1 fruit fly cellular context compared by ENCODE assay signal in the genomic region with DNA sequence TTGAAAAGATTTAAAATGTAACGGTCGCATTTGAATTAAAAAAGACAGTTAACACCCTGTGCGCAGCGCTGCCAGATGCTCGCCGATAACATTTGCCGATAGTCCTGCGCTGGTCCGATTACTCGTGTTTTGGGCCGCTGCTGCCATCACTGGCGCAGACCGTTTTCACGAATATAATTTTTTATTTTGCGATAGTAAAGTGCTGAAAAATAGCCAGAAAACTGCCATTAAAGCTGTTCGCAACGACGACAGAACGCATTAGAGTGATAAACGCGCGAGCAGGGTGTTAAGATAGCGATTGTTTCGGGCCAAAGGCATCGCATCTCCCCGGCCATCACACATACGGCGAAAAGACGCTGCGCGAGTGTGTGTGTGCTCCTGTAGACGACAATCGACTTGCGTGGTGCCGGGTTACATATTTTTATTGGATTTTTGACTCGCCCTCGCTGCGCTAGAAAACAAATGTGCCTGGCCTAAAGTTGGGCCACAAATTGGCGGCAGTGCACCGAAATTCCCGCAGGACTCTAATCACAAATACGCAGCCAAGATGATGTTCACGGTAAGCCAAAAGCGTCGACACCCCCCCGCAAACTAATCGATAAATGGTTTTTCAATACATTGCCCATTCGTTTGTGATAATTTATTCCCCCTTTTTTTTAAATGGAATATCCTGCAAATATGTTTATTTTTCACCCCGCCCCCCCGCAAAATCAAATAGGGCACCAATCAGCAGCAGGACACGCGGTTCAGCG.
TF ChIP-seq lines count a peak whose summit lies in the region.

TSS of gene Srrm1 (plus strand) at position 116 of the 752 bp plus-strand sequence.

TF ChIP-seq in whole organism, embryonic, 481 proteins besides CTCF, POLR2A, EP300 and RAD21 (continued from another document and continues in another):
- TF ChIP-seq org-1 (GFP tag; optimal IDR thresholded peaks at IDR 0.05; lab: Kevin White, UChicago): no peak
- TF ChIP-seq Side (GFP tag; optimal IDR thresholded peaks at IDR 0.05; lab: Kevin White, UChicago): peak; percentile 41
- TF ChIP-seq CG6765 (GFP tag; optimal IDR thresholded peaks at IDR 0.05; lab: Kevin White, UChicago): no peak
- TF ChIP-seq Bdp1 (GFP tag; optimal IDR thresholded peaks at IDR 0.05; lab: Kevin White, UChicago): peak; percentile 39
- TF ChIP-seq Sin3A (optimal IDR thresholded peaks at IDR 0.05; lab: Kevin White, UChicago): peak; percentile 78
- no peak for TF ChIP-seq Mes4 (GFP tag; optimal IDR thresholded peaks at IDR 0.05; lab: Kevin White, UChicago)
- no peak for TF ChIP-seq gcm (GFP tag; optimal IDR thresholded peaks at IDR 0.05; lab: Kevin White, UChicago)
- 0 out of 2 replicates have a peak, but pooled peaks have one; percentile 49 for TF ChIP-seq CG17328 (GFP tag; IDR thresholded peaks at IDR 0.05; lab: Robert Waterston, UW)
- peak; percentile 90 for TF ChIP-seq unc-4 (GFP tag; IDR thresholded peaks at IDR 0.05; lab: Robert Waterston, UW; ENCODE audit: partially characterized antibody)
- TF ChIP-seq NC2β (GFP tag; optimal IDR thresholded peaks at IDR 0.05; lab: Kevin White, UChicago): peak; percentile 52
- peak; percentile 51; the same call in 2 of the 3 replicates for TF ChIP-seq CG11560 (tag; IDR thresholded peaks at IDR 0.05; lab: Robert Waterston, UW)
- peak; percentile 48 for TF ChIP-seq CG12155 (GFP tag; optimal IDR thresholded peaks at IDR 0.05; lab: Kevin White, UChicago)
- TF ChIP-seq ind (GFP tag; optimal IDR thresholded peaks at IDR 0.05; lab: Kevin White, UChicago): peak; percentile 41
- TF ChIP-seq Camta (GFP tag; optimal IDR thresholded peaks at IDR 0.05; lab: Kevin White, UChicago): peak; percentile 38
- no peak for TF ChIP-seq Poxn (GFP tag; IDR thresholded peaks at IDR 0.05; lab: Robert Waterston, UW)
- no peak for TF ChIP-seq yki (optimal IDR thresholded peaks at IDR 0.05; lab: Kevin White, UChicago)
- TF ChIP-seq CG31388 (GFP tag; optimal IDR thresholded peaks at IDR 0.05; lab: Kevin White, UChicago): no peak
- TF ChIP-seq fd96Cb (tag; optimal IDR thresholded peaks at IDR 0.05; lab: Kevin White, UChicago): no peak
- peak; percentile 90 for TF ChIP-seq cg (GFP tag; optimal IDR thresholded peaks at IDR 0.05; lab: Kevin White, UChicago)
- peak; percentile 46 for TF ChIP-seq CG17829 (tag; optimal IDR thresholded peaks at IDR 0.05; lab: Kevin White, UChicago)
- peak; percentile 82 for TF ChIP-seq crol (GFP tag; IDR thresholded peaks at IDR 0.05; lab: Robert Waterston, UW)
- TF ChIP-seq CG34422 (GFP tag; IDR thresholded peaks at IDR 0.05; lab: Robert Waterston, UW): peak; percentile 54; the same call in 2 of the 3 replicates
- no peak for TF ChIP-seq CG13424 (tag; optimal IDR thresholded peaks at IDR 0.05; lab: Kevin White, UChicago)
- peak; percentile 83 for TF ChIP-seq CG12659 (GFP tag; optimal IDR thresholded peaks at IDR 0.05; lab: Kevin White, UChicago)
- TF ChIP-seq dm (GFP tag; optimal IDR thresholded peaks at IDR 0.05; lab: Kevin White, UChicago): peak; percentile 68
- peak; percentile 93 for TF ChIP-seq Bgb (GFP tag; IDR thresholded peaks at IDR 0.05; lab: Robert Waterston, UW; ENCODE audit: partially characterized antibody)
- peak; percentile 69 for TF ChIP-seq chn (GFP tag; optimal IDR thresholded peaks at IDR 0.05; lab: Kevin White, UChicago)
- TF ChIP-seq al (GFP tag; IDR thresholded peaks at IDR 0.05; lab: Robert Waterston, UW): peak; percentile 36; the same call in 1 of the 2 replicates
- TF ChIP-seq Dref (GFP tag; IDR thresholded peaks at IDR 0.05; lab: Robert Waterston, UW): peak; percentile 97
- TF ChIP-seq az2 (GFP tag; optimal IDR thresholded peaks at IDR 0.05; lab: Kevin White, UChicago): peak; percentile 16
- peak; percentile 47; the same call in 2 of the 3 replicates for TF ChIP-seq Dbx (GFP tag; IDR thresholded peaks at IDR 0.05; lab: Robert Waterston, UW)
- TF ChIP-seq CG12299 (tag; optimal IDR thresholded peaks at IDR 0.05; lab: Kevin White, UChicago): no peak
- TF ChIP-seq mam (GFP tag; optimal IDR thresholded peaks at IDR 0.05; lab: Kevin White, UChicago): peak; percentile 75
- TF ChIP-seq B-H1 (GFP tag; IDR thresholded peaks at IDR 0.05; lab: Robert Waterston, UW): 0 out of 3 replicates have a peak, but pooled peaks have one; percentile 23
- TF ChIP-seq sqz (GFP tag; optimal IDR thresholded peaks at IDR 0.05; lab: Kevin White, UChicago): no peak
- no peak for TF ChIP-seq Vsx1 (GFP tag; optimal IDR thresholded peaks at IDR 0.05; lab: Kevin White, UChicago)
- TF ChIP-seq CkIIα-i1 (GFP tag; IDR thresholded peaks at IDR 0.05; lab: Robert Waterston, UW): no peak
- TF ChIP-seq CG10366 (GFP tag; IDR thresholded peaks at IDR 0.05; lab: Robert Waterston, UW): no peak
- peak; percentile 63 for TF ChIP-seq vfl (GFP tag; optimal IDR thresholded peaks at IDR 0.05; lab: Kevin White, UChicago)
- no peak for TF ChIP-seq btn (GFP tag; optimal IDR thresholded peaks at IDR 0.05; lab: Kevin White, UChicago)
- peak; percentile 17 for TF ChIP-seq CG2678 (tag; optimal IDR thresholded peaks at IDR 0.05; lab: Kevin White, UChicago)
- peak; percentile 60 for TF ChIP-seq CG15601 (tag; optimal IDR thresholded peaks at IDR 0.05; lab: Kevin White, UChicago)
- 0 out of 3 replicates have a peak, but pooled peaks have one; percentile 16 for TF ChIP-seq dysf (GFP tag; IDR thresholded peaks at IDR 0.05; lab: Robert Waterston, UW)
- TF ChIP-seq gem (tag; optimal IDR thresholded peaks at IDR 0.05; lab: Kevin White, UChicago): peak; percentile 25
- peak; percentile 17 for TF ChIP-seq Chrac-16 (GFP tag; optimal IDR thresholded peaks at IDR 0.05; lab: Kevin White, UChicago)
- TF ChIP-seq CG9797 (GFP tag; optimal IDR thresholded peaks at IDR 0.05; lab: Kevin White, UChicago): peak; percentile 61
- no peak for TF ChIP-seq ssp (GFP tag; IDR thresholded peaks at IDR 0.05; lab: Robert Waterston, UW)
- TF ChIP-seq ase (GFP tag; IDR thresholded peaks at IDR 0.05; lab: Robert Waterston, UW): peak; percentile 21; the same call in 1 of the 3 replicates
- TF ChIP-seq CG17385 (GFP tag; optimal IDR thresholded peaks at IDR 0.05; lab: Kevin White, UChicago): no peak
- TF ChIP-seq HmgD (GFP tag; optimal IDR thresholded peaks at IDR 0.05; lab: Kevin White, UChicago): peak; percentile 30
- no peak for TF ChIP-seq ara (GFP tag; IDR thresholded peaks at IDR 0.05; lab: Robert Waterston, UW)
- TF ChIP-seq Eip74EF (GFP tag; optimal IDR thresholded peaks at IDR 0.05; lab: Kevin White, UChicago): no peak
- TF ChIP-seq E2f2 (GFP tag; IDR thresholded peaks at IDR 0.05; lab: Robert Waterston, UW): peak; percentile 79
- TF ChIP-seq TFAM (GFP tag; optimal IDR thresholded peaks at IDR 0.05; lab: Kevin White, UChicago): no peak
- no peak for TF ChIP-seq ash1 (GFP tag; optimal IDR thresholded peaks at IDR 0.05; lab: Kevin White, UChicago)
- no peak for TF ChIP-seq CG13775 (GFP tag; optimal IDR thresholded peaks at IDR 0.05; lab: Kevin White, UChicago)
- no peak for TF ChIP-seq CG10462 (GFP tag; optimal IDR thresholded peaks at IDR 0.05; lab: Kevin White, UChicago)
- TF ChIP-seq Pdp1 (GFP tag; optimal IDR thresholded peaks at IDR 0.05; lab: Kevin White, UChicago): peak; percentile 36 to 53
- no peak for TF ChIP-seq D19A (tag; optimal IDR thresholded peaks at IDR 0.05; lab: Kevin White, UChicago)
- no peak for TF ChIP-seq CG8388 (GFP tag; optimal IDR thresholded peaks at IDR 0.05; lab: Kevin White, UChicago)
- peak; percentile 95 for TF ChIP-seq CG42726 (GFP tag; IDR thresholded peaks at IDR 0.05; lab: Robert Waterston, UW; ENCODE audit: partially characterized antibody)
- TF ChIP-seq chinmo (GFP tag; IDR thresholded peaks at IDR 0.05; lab: Robert Waterston, UW; ENCODE audit: partially characterized antibody): peak; percentile 69; the same call in 1 of the 4 replicates
- peak; percentile 86 for TF ChIP-seq CG34224 (GFP tag; IDR thresholded peaks at IDR 0.05; lab: Robert Waterston, UW; ENCODE audit: partially characterized antibody)
- TF ChIP-seq CG2120 (GFP tag; optimal IDR thresholded peaks at IDR 0.05; lab: Kevin White, UChicago): peak; percentile 61
- TF ChIP-seq zen (tag; optimal IDR thresholded peaks at IDR 0.05; lab: Kevin White, UChicago): peak; percentile 31
- no peak for TF ChIP-seq CG2875 (GFP tag; optimal IDR thresholded peaks at IDR 0.05; lab: Kevin White, UChicago)
- no peak for TF ChIP-seq Lim3 (GFP tag; IDR thresholded peaks at IDR 0.05; lab: Robert Waterston, UW)
- no peak for TF ChIP-seq emc (GFP tag; optimal IDR thresholded peaks at IDR 0.05; lab: Kevin White, UChicago)
- peak; percentile 52 for TF ChIP-seq Hsf (GFP tag; optimal IDR thresholded peaks at IDR 0.05; lab: Kevin White, UChicago)
- TF ChIP-seq CG15479 (GFP tag; optimal IDR thresholded peaks at IDR 0.05; lab: Kevin White, UChicago): no peak
- TF ChIP-seq gsb-n (tag; optimal IDR thresholded peaks at IDR 0.05; lab: Kevin White, UChicago): no peak
- TF ChIP-seq CG3838 (GFP tag; optimal IDR thresholded peaks at IDR 0.05; lab: Kevin White, UChicago): no peak
- TF ChIP-seq dmrt99B (tag; optimal IDR thresholded peaks at IDR 0.05; lab: Kevin White, UChicago): no peak
- TF ChIP-seq CG18011 (GFP tag; optimal IDR thresholded peaks at IDR 0.05; lab: Kevin White, UChicago): no peak
- peak; percentile 78 for TF ChIP-seq Dp (GFP tag; optimal IDR thresholded peaks at IDR 0.05; lab: Kevin White, UChicago)
- TF ChIP-seq shn (GFP tag; optimal IDR thresholded peaks at IDR 0.05; lab: Kevin White, UChicago): peak; percentile 45
- peak; percentile 55; the same call in 2 of the 4 replicates for TF ChIP-seq Gug (GFP tag; IDR thresholded peaks at IDR 0.05; lab: Robert Waterston, UW)
- peak; percentile 88 for TF ChIP-seq CG6791 (GFP tag; IDR thresholded peaks at IDR 0.05; lab: Robert Waterston, UW; ENCODE audit: partially characterized antibody)
- peak; percentile 31 for TF ChIP-seq CG9876 (GFP tag; optimal IDR thresholded peaks at IDR 0.05; lab: Kevin White, UChicago)
- no peak for TF ChIP-seq CG4707 (GFP tag; optimal IDR thresholded peaks at IDR 0.05; lab: Kevin White, UChicago)
- no peak for TF ChIP-seq salm (tag; optimal IDR thresholded peaks at IDR 0.05; lab: Kevin White, UChicago)
- no peak for TF ChIP-seq CG3065 (GFP tag; optimal IDR thresholded peaks at IDR 0.05; lab: Kevin White, UChicago)
- TF ChIP-seq CHES-1-like (GFP tag; optimal IDR thresholded peaks at IDR 0.05; lab: Kevin White, UChicago): peak; percentile 82
- peak; percentile 97 for TF ChIP-seq amos (GFP tag; IDR thresholded peaks at IDR 0.05; lab: Robert Waterston, UW; ENCODE audit: partially characterized antibody)
- TF ChIP-seq chif (GFP tag; optimal IDR thresholded peaks at IDR 0.05; lab: Kevin White, UChicago): peak; percentile 19 to 22
- TF ChIP-seq peb (GFP tag; IDR thresholded peaks at IDR 0.05; lab: Robert Waterston, UW): no peak
- TF ChIP-seq Sry-δ (GFP tag; optimal IDR thresholded peaks at IDR 0.05; lab: Kevin White, UChicago): peak; percentile 97
- TF ChIP-seq CG3163 (GFP tag; optimal IDR thresholded peaks at IDR 0.05; lab: Kevin White, UChicago): peak; percentile 38
- TF ChIP-seq Elba2 (GFP tag; optimal IDR thresholded peaks at IDR 0.05; lab: Kevin White, UChicago): no peak
- no peak for TF ChIP-seq CG31224 (GFP tag; IDR thresholded peaks at IDR 0.05; lab: Robert Waterston, UW)
- no peak for TF ChIP-seq bcd (GFP tag; optimal IDR thresholded peaks at IDR 0.05; lab: Kevin White, UChicago)
- no peak for TF ChIP-seq CG4328 (GFP tag; optimal IDR thresholded peaks at IDR 0.05; lab: Kevin White, UChicago)
- TF ChIP-seq CG6689 (GFP tag; IDR thresholded peaks at IDR 0.05; lab: Robert Waterston, UW): no peak
- peak; percentile 67 for TF ChIP-seq pho (GFP tag; optimal IDR thresholded peaks at IDR 0.05; lab: Kevin White, UChicago)
- TF ChIP-seq sens (GFP tag; lab: Kevin White, UChicago): peak; percentile 90
- peak; percentile 48; the same call in 1 of the 3 replicates for TF ChIP-seq CG17361 (GFP tag; IDR thresholded peaks at IDR 0.05; lab: Robert Waterston, UW)
- peak; percentile 65 for TF ChIP-seq Adf1 (GFP tag; IDR thresholded peaks at IDR 0.05; lab: Robert Waterston, UW)
- TF ChIP-seq NK7.1 (GFP tag; optimal IDR thresholded peaks at IDR 0.05; lab: Kevin White, UChicago): no peak
- TF ChIP-seq insv (GFP tag; optimal IDR thresholded peaks at IDR 0.05; lab: Kevin White, UChicago): peak in 1 of 2 experiments; percentile 54
- TF ChIP-seq disco-r (GFP tag; optimal IDR thresholded peaks at IDR 0.05; lab: Kevin White, UChicago): no peak
- peak; percentile 44 for TF ChIP-seq CG12391 (tag; optimal IDR thresholded peaks at IDR 0.05; lab: Kevin White, UChicago)
- no peak for TF ChIP-seq CG10321 (GFP tag; IDR thresholded peaks at IDR 0.05; lab: Robert Waterston, UW)
- peak; percentile 61 for TF ChIP-seq row (GFP tag; IDR thresholded peaks at IDR 0.05; lab: Robert Waterston, UW)
- peak; percentile 1 for TF ChIP-seq eyg (GFP tag; optimal IDR thresholded peaks at IDR 0.05; lab: Kevin White, UChicago)
- TF ChIP-seq CG1792 (GFP tag; optimal IDR thresholded peaks at IDR 0.05; lab: Kevin White, UChicago): peak; percentile 11
- TF ChIP-seq Aef1 (GFP tag; IDR thresholded peaks at IDR 0.05; lab: Robert Waterston, UW): no peak
- peak; percentile 45 for TF ChIP-seq Hmr (GFP tag; optimal IDR thresholded peaks at IDR 0.05; lab: Kevin White, UChicago)
- TF ChIP-seq vnd (GFP tag; IDR thresholded peaks at IDR 0.05; lab: Robert Waterston, UW; ENCODE audit: partially characterized antibody): peak; percentile 88
- no peak for TF ChIP-seq luna (GFP tag; optimal IDR thresholded peaks at IDR 0.05; lab: Kevin White, UChicago)
- peak; percentile 24 for TF ChIP-seq CG9817 (tag; optimal IDR thresholded peaks at IDR 0.05; lab: Kevin White, UChicago)
- TF ChIP-seq corto (GFP tag; optimal IDR thresholded peaks at IDR 0.05; lab: Kevin White, UChicago): no peak
- TF ChIP-seq dpn (GFP tag; optimal IDR thresholded peaks at IDR 0.05; lab: Kevin White, UChicago): peak; percentile 49 to 60
- TF ChIP-seq CG1529 (GFP tag; optimal IDR thresholded peaks at IDR 0.05; lab: Kevin White, UChicago): no peak
- peak; percentile 30 for TF ChIP-seq repo (GFP tag; optimal IDR thresholded peaks at IDR 0.05; lab: Kevin White, UChicago)
- TF ChIP-seq Oaz (GFP tag; IDR thresholded peaks at IDR 0.05; lab: Robert Waterston, UW): no peak
- TF ChIP-seq tgo (GFP tag; IDR thresholded peaks at IDR 0.05; lab: Robert Waterston, UW): no peak
- no peak for TF ChIP-seq gce (GFP tag; IDR thresholded peaks at IDR 0.05; lab: Robert Waterston, UW)
- no peak for TF ChIP-seq Mrtf (GFP tag; IDR thresholded peaks at IDR 0.05; lab: Robert Waterston, UW)
- no peak for TF ChIP-seq CG17612 (GFP tag; IDR thresholded peaks at IDR 0.05; lab: Robert Waterston, UW)
- no peak for TF ChIP-seq CG1832 (GFP tag; optimal IDR thresholded peaks at IDR 0.05; lab: Kevin White, UChicago)
- TF ChIP-seq gfzf (GFP tag; optimal IDR thresholded peaks at IDR 0.05; lab: Kevin White, UChicago): peak; percentile 32
- peak; percentile 66 for TF ChIP-seq Rfx (GFP tag; IDR thresholded peaks at IDR 0.05; lab: Robert Waterston, UW)
